Worm (Caenorhabditis elegans): ENCODE data around the gene bath-42.

ce11 chrIII:8164771-8165170 is 1.6 kb upstream of the bath-42 start:
- TF ChIP-seq unc-39 (tag; optimal IDR thresholded peaks at IDR 0.05), result no peak
- no peak for TF ChIP-seq unc-62 (GFP tag; optimal IDR thresholded peaks at IDR 0.05)
- no peak for TF ChIP-seq ces-1 (GFP tag; optimal IDR thresholded peaks at IDR 0.05)
- no peak for TF ChIP-seq nhr-12 (tag; optimal IDR thresholded peaks at IDR 0.05)
- no peak for TF ChIP-seq nhr-76 (tag; optimal IDR thresholded peaks at IDR 0.05)
- TF ChIP-seq mls-2 (tag; optimal IDR thresholded peaks at IDR 0.05), result no peak
- TF ChIP-seq pha-4 (tag; optimal IDR thresholded peaks at IDR 0.05), result no peak
- TF ChIP-seq ztf-11 (tag; optimal IDR thresholded peaks at IDR 0.05), result no peak
- TF ChIP-seq sem-2 (GFP tag; optimal IDR thresholded peaks at IDR 0.05), result no peak
- TF ChIP-seq blmp-1 (tag; optimal IDR thresholded peaks at IDR 0.05), result no peak

Measured in whole organism, mixed stage, embryonic.